Worm (Caenorhabditis elegans) whole organism, dauer: ENCODE measurements around the gene dct-6.

Source experiments
- unc-62 ChIP-seq: sonication (generic microtip); optimal IDR thresholded peaks from 2 replicates; lab custom pipeline; 2017; ENCODE audit warnings: missing biosample characterization, missing genetic modification reagents, missing genetic modification characterization

The dct-6 gene

ce11 chrIII:5965839-5966463 lies at the start of gene dct-6:
Gene dct-6 (plus strand): TSS chrIII:5966413.
- no peak for TF ChIP-seq unc-62 (GFP tag; lab: Kevin White, UChicago)

ce11 chrIII:5917365-5917958 lies 48.8 kb upstream of the dct-6 start:
- TF ChIP-seq unc-62 (GFP tag; lab: Kevin White, UChicago) = no peak

ce11 chrIII:5919799-5920387 lies 46.3 kb upstream of the dct-6 start, which contains the start of the genes tdo-2 and C28H8.2:
Gene tdo-2 (minus strand): TSS chrIII:5919955.
Gene C28H8.2 (plus strand): TSS chrIII:5920322.
- TF ChIP-seq unc-62 (GFP tag; lab: Kevin White, UChicago) = no peak

- no peak for TF ChIP-seq unc-62 (GFP tag; lab: Kevin White, UChicago)
Measured at ce11 chrIII:5921067-5921678, 45.0 kb upstream of the dct-6 start.

ce11 chrIII:5922236-5922635 lies 44.0 kb upstream of the dct-6 start:
- TF ChIP-seq unc-62 (GFP tag; lab: Kevin White, UChicago) = no peak

ce11 chrIII:5925724-5926123 lies 40.5 kb upstream of the dct-6 start, which contains the start of the genes dnc-2 and bcl-7:
Gene dnc-2 (minus strand): TSS chrIII:5925756.
Gene bcl-7 (plus strand): TSS chrIII:5926086.
- TF ChIP-seq unc-62 (GFP tag; lab: Kevin White, UChicago) = no peak

- no peak for TF ChIP-seq unc-62 (GFP tag; lab: Kevin White, UChicago)
Measured at ce11 chrIII:5930659-5931058, 35.6 kb upstream of the dct-6 start.

ce11 chrIII:5931433-5931994 lies 34.7 kb upstream of the dct-6 start, which contains the start of gene EGAP1.5:
Gene EGAP1.5 (plus strand): TSS chrIII:5931721.
- TF ChIP-seq unc-62 (GFP tag; lab: Kevin White, UChicago) = no peak

ce11 chrIII:5932853-5933252 lies 33.4 kb upstream of the dct-6 start, which contains the start of gene zmp-1:
Gene zmp-1 (minus strand): TSS chrIII:5932953.
- no peak for TF ChIP-seq unc-62 (GFP tag; lab: Kevin White, UChicago)

ce11 chrIII:5934138-5934658 lies 32.0 kb upstream of the dct-6 start:
- no peak for TF ChIP-seq unc-62 (GFP tag; lab: Kevin White, UChicago)

ce11 chrIII:5936992-5937391 lies 29.2 kb upstream of the dct-6 start, which contains the start of gene EGAP1.1:
Gene EGAP1.1 (minus strand): TSS chrIII:5937220.
- no peak for TF ChIP-seq unc-62 (GFP tag; lab: Kevin White, UChicago)

ce11 chrIII:5938013-5938412 lies 28.2 kb upstream of the dct-6 start:
- no peak for TF ChIP-seq unc-62 (GFP tag; lab: Kevin White, UChicago)

ce11 chrIII:5938790-5939452 lies 27.3 kb upstream of the dct-6 start:
- TF ChIP-seq unc-62 (GFP tag; lab: Kevin White, UChicago) = no peak

ce11 chrIII:5939453-5940296 lies 26.5 kb upstream of the dct-6 start, which contains the start of gene ubq-1:
Gene ubq-1 (plus strand): TSS chrIII:5940254.
- TF ChIP-seq unc-62 (GFP tag; lab: Kevin White, UChicago) = no peak
